Fruit fly (Drosophila melanogaster): ENCODE data around the gene CG1146.
A peak's percentile ranks its signal among the peaks of the same experiment; 100 is the strongest.

CG1146 gene

dm6 chr3L:2494183-2494541, 5.6 kb downstream of the CG1146 start:
- TF ChIP-seq otp (GFP tag; IDR thresholded peaks at IDR 0.05) (peak; percentile 84), sc (optimal IDR thresholded peaks at IDR 0.05) (no peak), sc (GFP tag; optimal IDR thresholded peaks at IDR 0.05) (peak; percentile 21), Neu2 (GFP tag; optimal IDR thresholded peaks at IDR 0.05; ENCODE audit: borderline replicate concordance) (peak; percentile 48), crc (GFP tag; optimal IDR thresholded peaks at IDR 0.05) (peak; percentile 81), CG18262 (tag; optimal IDR thresholded peaks at IDR 0.05) (peak; percentile 79), CG9609 (GFP tag; optimal IDR thresholded peaks at IDR 0.05) (peak; percentile 33), ind (GFP tag; optimal IDR thresholded peaks at IDR 0.05) (peak; percentile 91), Sry-β (GFP tag; optimal IDR thresholded peaks at IDR 0.05) (no peak), sug (tag; optimal IDR thresholded peaks at IDR 0.05) (peak; percentile 95), CG7786 (GFP tag; optimal IDR thresholded peaks at IDR 0.05) (peak; percentile 71), Hmr (GFP tag; optimal IDR thresholded peaks at IDR 0.05) (peak; percentile 93), CG11456 (GFP tag; IDR thresholded peaks at IDR 0.05) (peak; percentile 92), CG10209 (GFP tag; optimal IDR thresholded peaks at IDR 0.05) (peak; percentile 79), Dad (GFP tag; optimal IDR thresholded peaks at IDR 0.05) (peak; percentile 85), aop (GFP tag; IDR thresholded peaks at IDR 0.05) (peak; percentile 52), CG1792 (GFP tag; optimal IDR thresholded peaks at IDR 0.05) (peak; percentile 89), HmgD (GFP tag; optimal IDR thresholded peaks at IDR 0.05) (no peak), lola (GFP tag; optimal IDR thresholded peaks at IDR 0.05) (peak in 1 of 3 experiments; percentile 56), CG8089 (GFP tag; optimal IDR thresholded peaks at IDR 0.05) (peak; percentile 28), CG14014 (GFP tag; IDR thresholded peaks at IDR 0.05) (peak; percentile 94), CG13894 (tag; optimal IDR thresholded peaks at IDR 0.05) (peak; percentile 90), CkIIα-i1 (GFP tag; IDR thresholded peaks at IDR 0.05) (peak; percentile 58; the same call in 1 of the 2 replicates), CG6689 (GFP tag; IDR thresholded peaks at IDR 0.05) (peak; percentile 87), ken (GFP tag; IDR thresholded peaks at IDR 0.05) (peak; percentile 87), sim (GFP tag; IDR thresholded peaks at IDR 0.05) (peak; percentile 61), CG6272 (GFP tag; IDR thresholded peaks at IDR 0.05) (peak; percentile 86), h (optimal IDR thresholded peaks at IDR 0.05) (no peak), z (GFP tag; IDR thresholded peaks at IDR 0.05) (no peak), psq (GFP tag; optimal IDR thresholded peaks at IDR 0.05) (no peak), bbx (GFP tag; IDR thresholded peaks at IDR 0.05; ENCODE audit: partially characterized antibody) (no peak), Blimp-1 (GFP tag; optimal IDR thresholded peaks at IDR 0.05) (peak; percentile 82), nau (GFP tag; optimal IDR thresholded peaks at IDR 0.05) (peak; percentile 78), Meics (GFP tag; optimal IDR thresholded peaks at IDR 0.05) (peak; percentile 94), Stat92E (GFP tag; optimal IDR thresholded peaks at IDR 0.05) (no peak), CG12769 (tag; optimal IDR thresholded peaks at IDR 0.05) (peak; percentile 92), Fer2 (tag; optimal IDR thresholded peaks at IDR 0.05) (peak; percentile 73), CG18619 (GFP tag; optimal IDR thresholded peaks at IDR 0.05) (peak; percentile 65), Atf6 (GFP tag; IDR thresholded peaks at IDR 0.05) (peak; percentile 93), eve (GFP tag; optimal IDR thresholded peaks at IDR 0.05) (no peak), odd (GFP tag; optimal IDR thresholded peaks at IDR 0.05) (peak; percentile 61), lbe (GFP tag; optimal IDR thresholded peaks at IDR 0.05) (peak; percentile 84), D19B (GFP tag; optimal IDR thresholded peaks at IDR 0.05) (peak; percentile 83), Oaz (GFP tag; IDR thresholded peaks at IDR 0.05) (peak; percentile 77), p53 (GFP tag; optimal IDR thresholded peaks at IDR 0.05) (peak; percentile 44), CG30020 (tag; optimal IDR thresholded peaks at IDR 0.05) (peak; percentile 11), CG18476 (GFP tag; optimal IDR thresholded peaks at IDR 0.05) (peak; percentile 76), CG2875 (GFP tag; optimal IDR thresholded peaks at IDR 0.05) (peak; percentile 45), Camta (GFP tag; optimal IDR thresholded peaks at IDR 0.05) (peak; percentile 88), pb (GFP tag; optimal IDR thresholded peaks at IDR 0.05) (peak; percentile 88), CG4424 (GFP tag; optimal IDR thresholded peaks at IDR 0.05) (peak; percentile 82), chif (GFP tag; optimal IDR thresholded peaks at IDR 0.05) (peak; percentile 28 to 54)
